Worm (Caenorhabditis elegans) whole organism, L4 larva: ENCODE results near the gene C03C10.7.

ENCODE experiments used
- D1046.2 ChIP-seq: fragments of 200-800 bp; sonication (Bioruptor generic); IDR thresholded peaks from 2 replicates; pipeline ENCODE4 v1.3.6; 2022; ENCODE audit warnings: missing genetic modification characterization, missing compliant biosample characterization
- F26F4.8 ChIP-seq: fragments of 200-800 bp; sonication (Bioruptor generic); conservative IDR thresholded peaks from 2 replicates; pipeline ENCODE4 v1.3.6; 2022; ENCODE audit warnings: missing genetic modification characterization, missing compliant biosample characterization
- F37D6.2 ChIP-seq: sonication (generic microtip); optimal IDR thresholded peaks from 2 replicates; lab custom pipeline; 2016; ENCODE audit warnings: mild to moderate bottlenecking, missing genetic modification characterization, missing compliant biosample characterization
- F44E2.7 ChIP-seq: fragments of 200-800 bp; sonication (Bioruptor generic); IDR thresholded peaks from 2 replicates; pipeline ENCODE4 v2.1.2; 2022; ENCODE audit warnings: missing genetic modification characterization, missing compliant biosample characterization
- F49E8.2 ChIP-seq: sonication (generic microtip); optimal IDR thresholded peaks from 2 replicates; lab custom pipeline; 2016; ENCODE audit warnings: missing compliant biosample characterization, mild to moderate bottlenecking, missing genetic modification characterization, borderline replicate concordance
- T26A8.4 ChIP-seq: fragments of 200-800 bp; sonication (Bioruptor generic); IDR thresholded peaks from 2 replicates; pipeline ENCODE4 v1.3.6; 2022; ENCODE audit warnings: missing genetic modification characterization, missing compliant biosample characterization
- Y105C5A.15 ChIP-seq: fragments of 200-800 bp; sonication (Bioruptor generic); IDR thresholded peaks from 2 replicates; pipeline ENCODE4 v1.3.6; 2022; ENCODE audit warnings: missing genetic modification characterization, missing compliant biosample characterization
- Y48G9A.11 ChIP-seq: fragments of 200-800 bp; sonication (Bioruptor generic); IDR thresholded peaks from 2 replicates; pipeline ENCODE4 v1.3.6; 2022; ENCODE audit warnings: missing genetic modification reagents, missing genetic modification characterization, missing compliant biosample characterization
- aly-2 ChIP-seq: sonication (generic microtip); optimal IDR thresholded peaks from 2 replicates; lab custom pipeline; 2018; ENCODE audit warnings: missing biosample characterization, missing genetic modification characterization
- ama-1 ChIP-seq: fragments of 150-350 bp; optimal IDR thresholded peaks from 2 replicates; lab custom pipeline; 2014; ENCODE audit warnings: inconsistent platforms, mixed read lengths
- arid-1 ChIP-seq: fragments of 200-800 bp; sonication (Bioruptor generic); conservative IDR thresholded peaks from 2 replicates; pipeline ENCODE4 v1.3.6; 2022; ENCODE audit warnings: missing genetic modification reagents, missing genetic modification characterization, missing compliant biosample characterization
- ces-1 ChIP-seq: fragments of 150-350 bp; sonication (generic microtip); optimal IDR thresholded peaks from 4 replicates; lab custom pipeline; 2014; ENCODE audit warnings: missing biosample characterization, missing genetic modification reagents, missing genetic modification characterization
- cey-2 ChIP-seq: sonication (generic microtip); optimal IDR thresholded peaks from 3 replicates; lab custom pipeline; 2017; ENCODE audit warnings: missing genetic modification characterization, mild to moderate bottlenecking, missing compliant biosample characterization, antibody characterized with exemption, borderline replicate concordance; ENCODE audit not compliant: insufficient read depth
- daf-12 ChIP-seq: fragments of 150-350 bp; optimal IDR thresholded peaks from 2 replicates; lab custom pipeline; 2014; ENCODE audit warnings: missing biosample characterization, missing genetic modification reagents, missing genetic modification characterization
- daf-8 ChIP-seq: fragments of 200-800 bp; sonication (Bioruptor generic); IDR thresholded peaks from 2 replicates; pipeline ENCODE4 v1.3.6; 2022; ENCODE audit warnings: missing genetic modification characterization, missing compliant biosample characterization
- dmd-8 ChIP-seq: fragments of 200-800 bp; sonication (Bioruptor generic); IDR thresholded peaks from 2 replicates; pipeline ENCODE4 v1.3.6; 2022; ENCODE audit warnings: missing genetic modification characterization, missing compliant biosample characterization
- duxl-1 ChIP-seq: sonication (generic microtip); optimal IDR thresholded peaks from 2 replicates; lab custom pipeline; 2016; ENCODE audit warnings: mild to moderate bottlenecking, missing genetic modification characterization, moderate library complexity, missing compliant biosample characterization; ENCODE audit not compliant: poor library complexity
- egl-43 ChIP-seq: fragments of 200-800 bp; sonication (Bioruptor generic); IDR thresholded peaks from 2 replicates; pipeline ENCODE4 v1.3.6; 2022; ENCODE audit warnings: missing genetic modification reagents, missing genetic modification characterization, missing compliant biosample characterization
- fkh-10 ChIP-seq: fragments of 150-350 bp; optimal IDR thresholded peaks from 2 replicates; lab custom pipeline; 2014; ENCODE audit warnings: missing biosample characterization, missing genetic modification reagents, missing genetic modification characterization
- gei-8 ChIP-seq: fragments of 200-800 bp; sonication (Bioruptor generic); optimal IDR thresholded peaks from 2 replicates; lab custom pipeline; 2018; ENCODE audit warnings: mild to moderate bottlenecking, missing genetic modification characterization, missing compliant biosample characterization
- lim-7 ChIP-seq: fragments of 200-800 bp; sonication (Bioruptor generic); IDR thresholded peaks from 2 replicates; pipeline ENCODE4 v1.3.6; 2022; ENCODE audit warnings: missing genetic modification characterization, missing compliant biosample characterization
- lin-1 ChIP-seq: fragments of 200-800 bp; sonication (Bioruptor generic); IDR thresholded peaks from 2 replicates; pipeline ENCODE4 v1.3.6; 2022; ENCODE audit warnings: missing genetic modification reagents, missing genetic modification characterization, missing compliant biosample characterization
- lin-15B ChIP-seq: fragments of 150-350 bp; sonication (generic microtip); optimal IDR thresholded peaks from 3 replicates; lab custom pipeline; 2014; ENCODE audit warnings: missing biosample characterization, missing genetic modification characterization
- lin-29 ChIP-seq: fragments of 200-800 bp; sonication (Bioruptor generic); IDR thresholded peaks from 2 replicates; pipeline ENCODE4 v1.3.6; 2022; ENCODE audit warnings: missing genetic modification reagents, missing genetic modification characterization, missing compliant biosample characterization
- lin-38 ChIP-seq: fragments of 200-800 bp; sonication (Bioruptor generic); IDR thresholded peaks from 2 replicates; pipeline ENCODE4 v1.3.6; 2022; ENCODE audit warnings: missing genetic modification reagents, missing genetic modification characterization, missing compliant biosample characterization
- madf-9 ChIP-seq: fragments of 200-800 bp; sonication (Bioruptor generic); conservative IDR thresholded peaks from 2 replicates; pipeline ENCODE4 v1.3.6; 2022; ENCODE audit warnings: missing genetic modification reagents, missing genetic modification characterization, missing compliant biosample characterization
- mdl-1 ChIP-seq, 2 experiments: fragments of 150-350 bp in 1 of 2; sonication (generic microtip) in 1 of 2; optimal IDR thresholded peaks; 2 replicates each; lab custom pipeline; 2014 to 2017; ENCODE audit warnings: missing biosample characterization in 2 of 2, missing genetic modification characterization in 2 of 2
- mes-2 ChIP-seq: sonication (generic microtip); optimal IDR thresholded peaks from 2 replicates; lab custom pipeline; 2016; ENCODE audit warnings: missing genotype, mild to moderate bottlenecking, missing genetic modification characterization, missing compliant biosample characterization; ENCODE audit not compliant: poor library complexity, severe bottlenecking
- mxl-3 ChIP-seq: fragments of 200-800 bp; sonication (Bioruptor generic); optimal IDR thresholded peaks from 2 replicates; lab custom pipeline; 2018; ENCODE audit warnings: mild to moderate bottlenecking, missing genetic modification characterization, missing compliant biosample characterization
- nhr-102 ChIP-seq: sonication (generic microtip); optimal IDR thresholded peaks from 2 replicates; lab custom pipeline; 2016; ENCODE audit warnings: mild to moderate bottlenecking, missing genetic modification characterization, moderate library complexity, missing compliant biosample characterization
- nhr-237 ChIP-seq: sonication (generic microtip); optimal IDR thresholded peaks from 2 replicates; lab custom pipeline; 2017; ENCODE audit warnings: missing biosample characterization, missing genetic modification characterization
- nhr-25 ChIP-seq: sonication (generic microtip); optimal IDR thresholded peaks from 2 replicates; lab custom pipeline; 2017; ENCODE audit warnings: missing genetic modification characterization, mild to moderate bottlenecking, missing compliant biosample characterization, antibody characterized with exemption, moderate library complexity, borderline replicate concordance; ENCODE audit not compliant: insufficient read depth
- nhr-28 ChIP-seq: fragments of 150-350 bp; optimal IDR thresholded peaks from 2 replicates; lab custom pipeline; 2014; ENCODE audit warnings: missing biosample characterization, missing genetic modification characterization
- nhr-42 ChIP-seq: fragments of 200-800 bp; sonication (Bioruptor generic); IDR thresholded peaks from 2 replicates; pipeline ENCODE4 v1.3.6; 2022; ENCODE audit warnings: missing genetic modification characterization, missing compliant biosample characterization
- nhr-6 ChIP-seq: fragments of 150-350 bp; optimal IDR thresholded peaks from 2 replicates; lab custom pipeline; 2014; ENCODE audit warnings: missing biosample characterization, missing genetic modification characterization
- nhr-77 ChIP-seq: fragments of 150-350 bp; optimal IDR thresholded peaks from 2 replicates; lab custom pipeline; 2014; ENCODE audit warnings: missing biosample characterization, missing genetic modification characterization
- pha-4 ChIP-seq, 2 experiments: fragments of 150-350 bp in 1 of 2; fragments of 200-800 bp in 1 of 2; sonication (Bioruptor generic) in 1 of 2; IDR thresholded peaks in 1 of 2; optimal IDR thresholded peaks in 1 of 2; 2 replicates each; pipeline versions ENCODE4 v1.3.6 to Lab custom; 2014 to 2022; ENCODE audit warnings: missing genetic modification characterization in 2 of 2, missing genetic modification reagents in 2 of 2, missing biosample characterization in 1 of 2, missing compliant biosample characterization in 1 of 2
- pqm-1 ChIP-seq: sonication (generic microtip); optimal IDR thresholded peaks from 2 replicates; lab custom pipeline; 2017; ENCODE audit warnings: missing biosample characterization, missing genetic modification characterization
- set-16 ChIP-seq: fragments of 200-800 bp; sonication (Bioruptor generic); IDR thresholded peaks from 2 replicates; pipeline ENCODE4 v1.3.6; 2022; ENCODE audit warnings: missing genetic modification reagents, missing genetic modification characterization, missing compliant biosample characterization
- skn-1 ChIP-seq: fragments of 150-350 bp; optimal IDR thresholded peaks from 2 replicates; lab custom pipeline; 2014; ENCODE audit warnings: missing biosample characterization, missing genetic modification characterization
- snpc-4 ChIP-seq: fragments of 150-350 bp; optimal IDR thresholded peaks from 2 replicates; lab custom pipeline; 2014; ENCODE audit warnings: missing biosample characterization, missing genetic modification characterization
- spr-1 ChIP-seq: sonication (generic microtip); optimal IDR thresholded peaks from 2 replicates; lab custom pipeline; 2016; ENCODE audit warnings: mild to moderate bottlenecking, missing genetic modification characterization, missing compliant biosample characterization
- tra-1 ChIP-seq: fragments of 200-800 bp; sonication (Bioruptor generic); IDR thresholded peaks from 2 replicates; pipeline ENCODE4 v1.3.6; 2022; ENCODE audit warnings: missing genetic modification reagents, missing genetic modification characterization, missing compliant biosample characterization
- unc-62 ChIP-seq, 3 experiments: fragments of 150-350 bp in 1 of 3; sonication (generic microtip); optimal IDR thresholded peaks in 2 of 3; peaks in 1 of 3; 1 replicate in 1 of 3; 2 replicates in 2 of 3; lab custom pipeline; 2014 to 2017; ENCODE audit warnings: missing biosample characterization in 3 of 3, missing genetic modification characterization in 3 of 3, missing genetic modification reagents in 3 of 3, missing genotype in 1 of 3
- zfp-2 ChIP-seq: sonication (generic microtip); optimal IDR thresholded peaks from 2 replicates; lab custom pipeline; 2016; ENCODE audit warnings: mild to moderate bottlenecking, missing genetic modification characterization, missing compliant biosample characterization
- zip-11 ChIP-seq: fragments of 200-800 bp; sonication (Bioruptor generic); IDR thresholded peaks from 2 replicates; pipeline ENCODE4 v1.3.6; 2022; ENCODE audit warnings: missing genetic modification characterization, missing compliant biosample characterization
- ztf-11 ChIP-seq: fragments of 150-350 bp; optimal IDR thresholded peaks from 2 replicates; lab custom pipeline; 2014; ENCODE audit warnings: missing biosample characterization, missing genetic modification characterization

The C03C10.7 gene

ce11 chrIII:4060856-4061383 lies 34.9 kb upstream of the C03C10.7 start:
- 0 out of 2 replicates have a peak, but pooled peaks have one; percentile 63 for TF ChIP-seq dmd-8 (GFP tag; lab: Robert Waterston, UW)
- TF ChIP-seq set-16 (GFP tag; lab: Robert Waterston, UW): peak; percentile 52
- peak; percentile 61; the same call in 1 of the 2 replicates for TF ChIP-seq lim-7 (GFP tag; lab: Robert Waterston, UW)
- 0 out of 2 replicates have a peak, but pooled peaks have one; percentile 34 for TF ChIP-seq egl-43 (GFP tag; lab: Robert Waterston, UW)
- TF ChIP-seq lin-38: peak; percentile 39
- peak; percentile 40; the same call in 1 of the 2 replicates for TF ChIP-seq Y48G9A.11 (GFP tag; lab: Robert Waterston, UW)

- TF ChIP-seq daf-8 (GFP tag; lab: Robert Waterston, UW) (no peak), lin-1 (GFP tag; lab: Robert Waterston, UW) (no peak), nhr-25 (no peak), nhr-6 (no peak), fkh-10 (no peak), lin-15B (no peak), aly-2 (tag; lab: Kevin White, UChicago) (no peak), cey-2 (no peak), F44E2.7 (GFP tag; lab: Robert Waterston, UW) (no peak), nhr-102 (tag; lab: Kevin White, UChicago) (no peak), lin-29 (GFP tag; lab: Robert Waterston, UW) (no peak), unc-62 (GFP tag; optimal IDR thresholded peaks at IDR 0.05 in 1 of 2; lab: Kevin White, UChicago) (peak in 1 of 2 experiments; percentile 79), unc-62 (tag; optimal IDR thresholded peaks at IDR 0.05; lab: Kevin White, UChicago) (no peak), F37D6.2 (peak; percentile 51), gei-8 (GFP tag; lab: Kevin White, UChicago) (no peak), egl-43 (GFP tag; lab: Robert Waterston, UW) (peak; percentile 69; the same call in 1 of the 2 replicates), ama-1 (lab: Kevin White, UChicago) (no peak), pha-4 (GFP tag; IDR thresholded peaks at IDR 0.05; lab: Robert Waterston, UW) (no peak), pha-4 (tag; optimal IDR thresholded peaks at IDR 0.05; lab: Kevin White, UChicago) (no peak), dmd-8 (GFP tag; lab: Robert Waterston, UW) (no peak), Y105C5A.15 (no peak), snpc-4 (tag; lab: Kevin White, UChicago) (no peak), arid-1 (GFP tag; lab: Robert Waterston, UW) (no peak), pqm-1 (tag; lab: Kevin White, UChicago) (no peak), T26A8.4 (no peak), ces-1 (GFP tag; lab: Kevin White, UChicago) (no peak), nhr-28 (tag; lab: Kevin White, UChicago) (no peak), tra-1 (no peak), F49E8.2 (tag; lab: Kevin White, UChicago) (no peak), D1046.2 (GFP tag; lab: Robert Waterston, UW) (0 out of 2 replicates have a peak, but pooled peaks have one; percentile 11), ztf-11 (tag; lab: Kevin White, UChicago) (no peak), F26F4.8 (GFP tag; lab: Robert Waterston, UW) (no peak), duxl-1 (tag; lab: Kevin White, UChicago) (no peak), zfp-2 (tag; lab: Kevin White, UChicago) (no peak), madf-9 (GFP tag; lab: Robert Waterston, UW) (no peak), spr-1 (no peak), mes-2 (tag; lab: Kevin White, UChicago) (peak; percentile 49), skn-1 (no peak), nhr-237 (tag; lab: Kevin White, UChicago) (no peak), mxl-3 (no peak), lim-7 (GFP tag; lab: Robert Waterston, UW) (no peak), mdl-1 (tag; optimal IDR thresholded peaks at IDR 0.05; lab: Kevin White, UChicago) (no peak), zip-11 (GFP tag; lab: Robert Waterston, UW) (no peak), nhr-77 (tag; lab: Kevin White, UChicago) (no peak), nhr-42 (no peak), daf-12 (tag; lab: Kevin White, UChicago) (no peak)
Observed at ce11 chrIII:4063724-4064123, 32.1 kb upstream of the C03C10.7 start.
